Worm (Caenorhabditis elegans) whole organism, L4/young adult: ENCODE measurements around the gene C02E7.7.

ENCODE experiments used
- dao-5 ChIP-seq: sonication (generic microtip); optimal IDR thresholded peaks from 2 replicates; lab custom pipeline; 2016; ENCODE audit warnings: missing genotype, missing genetic modification characterization, moderate library complexity, missing compliant biosample characterization
- him-1 ChIP-seq: sonication (generic microtip); optimal IDR thresholded peaks from 2 replicates; lab custom pipeline; 2016; ENCODE audit warnings: missing genotype, missing genetic modification reagents, missing genetic modification characterization, missing compliant biosample characterization

DNA sequence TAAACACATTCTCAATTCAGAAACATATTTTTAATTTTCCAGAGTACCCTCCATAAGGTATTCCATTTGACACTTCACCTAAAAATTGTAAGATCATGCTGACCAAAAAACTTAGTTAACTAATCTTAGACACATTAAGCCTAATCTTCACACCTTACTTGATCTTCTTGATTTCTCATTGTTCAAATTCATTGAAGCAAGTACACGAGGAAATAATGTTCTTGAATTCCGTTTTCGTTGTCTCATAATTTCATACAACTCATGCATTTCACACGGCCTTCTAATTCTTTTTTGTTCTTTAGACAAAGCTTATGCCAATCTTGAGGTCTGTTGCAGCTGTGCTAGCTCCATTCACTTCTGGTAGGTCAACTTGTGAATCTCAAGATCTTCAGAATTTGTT, 46.4 kb downstream of the C02E7.7 start, which contains the start of gene srd-33:
- TF ChIP-seq dao-5 (tag; lab: Kevin White, UChicago): no peak
- no peak for TF ChIP-seq him-1 (tag; lab: Kevin White, UChicago)
